Worm (Caenorhabditis elegans) whole organism, late embryonic: Measurements from ENCODE around the gene Y73B6A.3.

Experiments used
- F13H6.1 ChIP-seq: sonication (generic microtip); optimal IDR thresholded peaks from 2 replicates; lab custom pipeline; 2016; ENCODE audit warnings: missing genetic modification characterization, missing compliant biosample characterization
- ama-1 ChIP-seq: fragments of 150-350 bp; optimal IDR thresholded peaks from 2 replicates; lab custom pipeline; 2014
- ceh-22 ChIP-seq: sonication (generic microtip); optimal IDR thresholded peaks from 2 replicates; lab custom pipeline; 2017; ENCODE audit warnings: missing biosample characterization, missing genetic modification characterization
- che-1 ChIP-seq: sonication (generic microtip); optimal IDR thresholded peaks from 2 replicates; lab custom pipeline; 2016; ENCODE audit warnings: mild to moderate bottlenecking, missing genetic modification characterization, missing compliant biosample characterization
- fkh-10 ChIP-seq: fragments of 150-350 bp; optimal IDR thresholded peaks from 2 replicates; lab custom pipeline; 2014; ENCODE audit warnings: missing biosample characterization, missing genetic modification reagents, missing genetic modification characterization
- madf-2 ChIP-seq: sonication (generic microtip); optimal IDR thresholded peaks from 2 replicates; lab custom pipeline; 2017; ENCODE audit warnings: missing genetic modification characterization, missing compliant biosample characterization
- pag-3 ChIP-seq: sonication (generic microtip); optimal IDR thresholded peaks from 2 replicates; lab custom pipeline; 2016; ENCODE audit warnings: missing compliant biosample characterization, missing genetic modification characterization, borderline replicate concordance
- pha-4 ChIP-seq: fragments of 150-350 bp; optimal IDR thresholded peaks from 2 replicates; lab custom pipeline; 2018; ENCODE audit warnings: missing biosample characterization, missing genetic modification reagents, missing genetic modification characterization
- pqm-1 ChIP-seq: sonication (generic microtip); optimal IDR thresholded peaks from 2 replicates; lab custom pipeline; 2016; ENCODE audit warnings: missing genetic modification characterization, missing compliant biosample characterization
- tbx-2 ChIP-seq: sonication (generic microtip); optimal IDR thresholded peaks from 2 replicates; lab custom pipeline; 2016; ENCODE audit warnings: missing genetic modification characterization, missing compliant biosample characterization
- tbx-7 ChIP-seq: sonication (generic microtip); optimal IDR thresholded peaks from 2 replicates; lab custom pipeline; 2016; ENCODE audit warnings: missing genotype, missing genetic modification characterization, missing compliant biosample characterization
- ttx-3 ChIP-seq: sonication (generic microtip); optimal IDR thresholded peaks from 2 replicates; lab custom pipeline; 2016; ENCODE audit warnings: missing genetic modification reagents, missing genetic modification characterization, missing compliant biosample characterization
- unc-42 ChIP-seq: sonication (generic microtip); optimal IDR thresholded peaks from 2 replicates; lab custom pipeline; 2016; ENCODE audit warnings: missing genotype, missing genetic modification characterization, missing compliant biosample characterization
- unc-86 ChIP-seq: sonication (generic microtip); optimal IDR thresholded peaks from 2 replicates; lab custom pipeline; 2016; ENCODE audit warnings: missing genetic modification characterization, missing compliant biosample characterization

DNA sequence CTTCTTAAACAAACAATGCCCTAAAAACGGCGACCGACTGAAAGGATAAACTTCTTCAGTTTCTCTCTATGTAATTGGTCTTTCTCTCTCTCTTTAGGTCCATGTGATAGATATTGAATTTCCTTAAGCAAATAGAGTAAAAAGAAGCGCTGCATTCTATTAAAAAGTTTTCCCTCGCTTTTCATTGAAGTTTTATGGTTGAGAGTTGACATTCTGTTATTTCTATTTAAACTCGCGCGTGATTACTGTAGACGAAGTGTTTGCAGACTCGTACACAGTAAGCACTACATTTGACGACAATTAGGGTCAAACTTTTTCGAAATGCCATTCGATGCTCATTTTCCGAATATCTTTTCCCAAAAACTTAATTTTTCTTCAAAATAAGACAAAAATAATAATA is 37.1 kb upstream of the Y73B6A.3 start:
- TF ChIP-seq ceh-22 (tag; lab: Kevin White, UChicago) (no peak), ttx-3 (tag; lab: Kevin White, UChicago) (no peak), ama-1 (lab: Kevin White, UChicago) (no peak), tbx-2 (tag; lab: Kevin White, UChicago) (no peak), pag-3 (no peak), fkh-10 (GFP tag; lab: Kevin White, UChicago) (no peak), pqm-1 (tag; lab: Kevin White, UChicago) (no peak), tbx-7 (tag; lab: Kevin White, UChicago) (no peak), unc-86 (tag; lab: Kevin White, UChicago) (no peak), che-1 (tag; lab: Kevin White, UChicago) (no peak), F13H6.1 (tag; lab: Kevin White, UChicago) (no peak), pha-4 (no peak), madf-2 (tag; lab: Kevin White, UChicago) (no peak), unc-42 (tag; lab: Kevin White, UChicago) (no peak)
